Fruit fly (Drosophila melanogaster): Measurements from ENCODE around the gene CG13658.

DNA sequence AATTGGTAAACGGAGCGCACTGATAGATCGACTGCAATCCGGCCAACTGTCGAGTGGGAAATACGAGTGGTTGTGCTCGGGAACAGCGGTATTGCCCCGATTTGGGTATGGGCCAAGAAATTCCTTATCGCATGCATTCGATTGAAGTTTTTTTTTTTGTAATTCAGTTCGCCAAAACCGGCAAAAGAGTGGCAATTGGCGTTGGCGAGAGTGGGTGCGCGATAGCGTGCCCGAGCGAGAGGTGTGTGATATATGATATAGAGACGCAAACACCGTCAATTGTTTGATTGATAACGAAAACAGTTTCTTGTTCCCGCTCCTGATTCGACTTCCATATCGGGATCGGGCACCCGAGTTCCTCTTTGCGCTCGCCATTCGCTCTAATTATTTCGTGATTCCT, 26.5 kb downstream of the CG13658 start, which contains the start of gene CG31087:
- TF ChIP-seq tai (GFP tag; optimal IDR thresholded peaks at IDR 0.05) (no peak), Myc (optimal IDR thresholded peaks at IDR 0.05) (no peak), Hnf4 (GFP tag; optimal IDR thresholded peaks at IDR 0.05) (no peak), br (GFP tag; optimal IDR thresholded peaks at IDR 0.05) (no peak), woc (GFP tag; optimal IDR thresholded peaks at IDR 0.05) (no peak), OdsH (GFP tag; optimal IDR thresholded peaks at IDR 0.05) (no peak)

Data from whole organism, wandering third instar larva.